Worm (Caenorhabditis elegans): ENCODE data around the gene T02D1.9.

DNA sequence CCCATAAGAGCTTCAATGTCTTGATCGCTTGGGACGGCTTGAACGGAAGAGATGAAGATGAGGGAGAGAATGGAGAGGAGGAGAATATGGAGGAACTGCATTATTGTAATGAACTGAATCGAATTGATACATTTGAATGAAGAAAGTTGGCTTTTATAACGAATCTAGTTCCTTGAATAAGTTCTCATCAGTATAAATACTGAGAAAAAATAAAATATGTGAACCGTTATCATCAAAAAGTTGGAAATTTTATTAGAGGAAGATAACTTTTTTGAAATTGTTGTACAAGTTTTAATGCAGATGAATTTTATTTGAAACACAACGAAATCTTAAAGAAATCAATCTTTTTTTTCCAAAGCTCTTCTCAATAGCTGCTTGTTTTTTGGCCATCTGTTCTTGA lies 366 bp downstream of the T02D1.9 start, which contains the start of gene T02D1.7:
- TF ChIP-seq ces-1 (GFP tag; optimal IDR thresholded peaks at IDR 0.05) (no peak), hlh-1 (tag; optimal IDR thresholded peaks at IDR 0.05) (no peak), snpc-4 (tag; optimal IDR thresholded peaks at IDR 0.05) (no peak), unc-62 (GFP tag; optimal IDR thresholded peaks at IDR 0.05) (no peak), unc-39 (tag; optimal IDR thresholded peaks at IDR 0.05) (no peak), mab-5 (tag; optimal IDR thresholded peaks at IDR 0.05) (no peak), nhr-76 (tag; optimal IDR thresholded peaks at IDR 0.05) (no peak), M03D4.4 (tag; optimal IDR thresholded peaks at IDR 0.05) (no peak), nhr-237 (tag; optimal IDR thresholded peaks at IDR 0.05) (no peak), ztf-11 (tag; optimal IDR thresholded peaks at IDR 0.05) (no peak), mep-1 (tag; optimal IDR thresholded peaks at IDR 0.05) (no peak), blmp-1 (tag; optimal IDR thresholded peaks at IDR 0.05) (no peak), pha-4 (tag; optimal IDR thresholded peaks at IDR 0.05) (no peak)

Measured in whole organism, mixed stage, embryonic.